Worm (Caenorhabditis elegans) whole organism, L4 larva: ENCODE measurements around the gene C05D9.7.
"Not testable (repeated sequence)": the region's sequence is repeated elsewhere in the genome, so short reads cannot be mapped to it uniquely, and the experiment has no call there.

ENCODE experiments used
- Y48G9A.11 ChIP-seq: fragments of 200-800 bp; sonication (Bioruptor generic); IDR thresholded peaks from 2 replicates; pipeline ENCODE4 v1.3.6; 2022; ENCODE audit warnings: missing genetic modification reagents, missing genetic modification characterization, missing compliant biosample characterization
- aha-1 ChIP-seq: fragments of 150-350 bp; peaks from one replicate; lab custom pipeline; 2014; ENCODE audit warnings: missing biosample characterization, missing genetic modification characterization
- fos-1 ChIP-seq: fragments of 150-350 bp; optimal IDR thresholded peaks from 2 replicates; lab custom pipeline; 2014; ENCODE audit warnings: missing biosample characterization, missing genetic modification characterization
- lin-13 ChIP-seq: fragments of 150-350 bp; optimal IDR thresholded peaks from 2 replicates; lab custom pipeline; 2014; ENCODE audit warnings: missing biosample characterization, missing genetic modification reagents, missing genetic modification characterization
- snpc-4 ChIP-seq: fragments of 150-350 bp; optimal IDR thresholded peaks from 2 replicates; lab custom pipeline; 2014; ENCODE audit warnings: missing biosample characterization, missing genetic modification characterization
- unc-62 ChIP-seq, 3 experiments: fragments of 150-350 bp in 1 of 3; sonication (generic microtip); optimal IDR thresholded peaks in 2 of 3; peaks in 1 of 3; 1 replicate in 1 of 3; 2 replicates in 2 of 3; lab custom pipeline; 2014 to 2017; ENCODE audit warnings: missing biosample characterization in 3 of 3, missing genetic modification characterization in 3 of 3, missing genetic modification reagents in 3 of 3, missing genotype in 1 of 3

DNA sequence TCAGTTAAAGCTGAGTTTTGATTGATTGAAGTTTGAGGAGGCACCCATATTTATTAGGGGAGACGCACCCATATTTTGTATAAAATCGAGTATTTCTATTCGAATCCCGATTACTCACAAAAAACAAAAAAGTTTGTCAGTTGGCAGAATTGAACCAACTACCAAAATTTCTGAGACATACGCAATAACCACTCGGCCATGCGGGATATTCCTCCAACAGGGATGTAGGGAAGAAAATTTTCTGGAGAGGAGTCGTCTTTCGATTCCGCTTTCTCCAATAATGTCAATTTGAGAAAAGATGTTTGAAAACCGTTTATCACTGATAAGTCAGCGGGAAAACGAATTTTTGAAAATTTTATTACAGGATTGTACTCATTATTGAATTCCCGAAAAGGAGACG, 48.6 kb downstream of the C05D9.7 start:
- not testable (repeated sequence) for TF ChIP-seq aha-1; Y48G9A.11 (GFP tag; lab: Robert Waterston, UW); lin-13 (GFP tag; lab: Kevin White, UChicago); fos-1; snpc-4 (tag; lab: Kevin White, UChicago); unc-62 (GFP tag; optimal IDR thresholded peaks at IDR 0.05 in 1 of 2; lab: Kevin White, UChicago); unc-62 (tag; optimal IDR thresholded peaks at IDR 0.05; lab: Kevin White, UChicago)
